Worm (Caenorhabditis elegans) whole organism, midembryonic: ENCODE measurements around the gene nspg-14.

ENCODE experiments used
- T22C8.4 ChIP-seq: fragments of 200-800 bp; sonication (Bioruptor generic); IDR thresholded peaks from 2 replicates; pipeline ENCODE4 v1.3.6; 2022; ENCODE audit warnings: missing genetic modification characterization, missing compliant biosample characterization
- flt-1 ChIP-seq: fragments of 200-800 bp; sonication (Bioruptor generic); IDR thresholded peaks from 2 replicates; pipeline ENCODE4 v1.3.6; 2022; ENCODE audit warnings: missing genetic modification characterization, missing compliant biosample characterization
- klf-2 ChIP-seq: fragments of 200-800 bp; sonication (Bioruptor generic); conservative IDR thresholded peaks from 2 replicates; pipeline ENCODE4 v1.3.6; 2022; ENCODE audit warnings: missing genetic modification reagents, missing genetic modification characterization, missing compliant biosample characterization
- ref-1 ChIP-seq: fragments of 200-800 bp; sonication (Bioruptor generic); conservative IDR thresholded peaks from 2 replicates; pipeline ENCODE4 v1.3.6; 2022; ENCODE audit warnings: missing genetic modification reagents, missing genetic modification characterization, missing compliant biosample characterization
- tab-1 ChIP-seq: fragments of 200-800 bp; sonication (Bioruptor generic); IDR thresholded peaks from 2 replicates; pipeline ENCODE4 v1.3.6; 2022; ENCODE audit warnings: missing genetic modification characterization, missing compliant biosample characterization
- ztf-29 ChIP-seq: fragments of 200-800 bp; sonication (Bioruptor generic); IDR thresholded peaks from 2 replicates; pipeline ENCODE4 v1.3.6; 2022; ENCODE audit warnings: missing genetic modification reagents, missing genetic modification characterization, missing compliant biosample characterization

ce11 chrX:5244041-5244440 lies 8.8 kb upstream of the nspg-14 start, which contains the start of gene Y34B4A.7:
- TF ChIP-seq flt-1 (GFP tag; lab: Robert Waterston, UW) (no peak; the same call in 1 of the 2 replicates), ztf-29 (no peak), klf-2 (no peak), ref-1 (GFP tag; lab: Robert Waterston, UW) (no peak), tab-1 (no peak), T22C8.4 (GFP tag; lab: Robert Waterston, UW) (no peak)
